Fruit fly (Drosophila melanogaster) whole organism, prepupa: ENCODE results near the gene CG32276.

Experiments used
- Blimp-1 ChIP-seq: fragments of 200-800 bp; sonication (Bioruptor generic); optimal IDR thresholded peaks from 3 replicates; lab custom pipeline; 2017; ENCODE audit warnings: missing biosample characterization, missing genetic modification characterization, mild to moderate bottlenecking, moderate library complexity, missing genetic modification reagents
- CG11294 ChIP-seq: fragments of 200-800 bp; sonication (Bioruptor generic); IDR thresholded peaks from 2 replicates; pipeline ENCODE4 v1.3.6; 2022; ENCODE audit warnings: missing biosample characterization, missing genetic modification characterization
- CG11762 ChIP-seq: fragments of 200-800 bp; sonication (Bioruptor generic); optimal IDR thresholded peaks from 3 replicates; lab custom pipeline; 2016; ENCODE audit warnings: missing biosample characterization, missing genetic modification characterization; ENCODE audit not compliant: insufficient read depth
- CG11902 ChIP-seq: fragments of 200-800 bp; sonication (Bioruptor generic); optimal IDR thresholded peaks from 3 replicates; lab custom pipeline; 2016; ENCODE audit warnings: missing biosample characterization, missing genetic modification characterization
- CG15336 ChIP-seq: fragments of 200-800 bp; sonication (Bioruptor generic); IDR thresholded peaks from 2 replicates; pipeline ENCODE4 v1.3.6; 2022; ENCODE audit warnings: missing biosample characterization, missing genetic modification characterization
- CG16779 ChIP-seq: fragments of 200-800 bp; sonication (Bioruptor generic); optimal IDR thresholded peaks from 3 replicates; lab custom pipeline; 2017; ENCODE audit warnings: missing biosample characterization, mild to moderate bottlenecking, missing genetic modification characterization
- CG32006 ChIP-seq: fragments of 200-800 bp; sonication (Bioruptor generic); optimal IDR thresholded peaks from 3 replicates; lab custom pipeline; 2017; ENCODE audit warnings: missing biosample characterization, mild to moderate bottlenecking, missing genetic modification characterization
- CG3919 ChIP-seq: fragments of 200-800 bp; sonication (Bioruptor generic); optimal IDR thresholded peaks from 3 replicates; lab custom pipeline; 2016; ENCODE audit warnings: missing biosample characterization, missing genetic modification characterization
- CG4318 ChIP-seq: fragments of 200-800 bp; sonication (Bioruptor generic); optimal IDR thresholded peaks from 3 replicates; lab custom pipeline; 2017; ENCODE audit warnings: missing biosample characterization, mild to moderate bottlenecking, missing genetic modification characterization
- CG6163 ChIP-seq: fragments of 200-800 bp; sonication (Bioruptor generic); IDR thresholded peaks from 3 replicates; pipeline ENCODE4 v1.3.6; 2022; ENCODE audit warnings: missing biosample characterization, missing genetic modification characterization
- CG6808 ChIP-seq: fragments of 200-800 bp; sonication (Bioruptor generic); optimal IDR thresholded peaks from 3 replicates; lab custom pipeline; 2017; ENCODE audit warnings: missing biosample characterization, missing genetic modification characterization, mild to moderate bottlenecking, moderate library complexity, missing genetic modification reagents
- CG6854 ChIP-seq: fragments of 200-800 bp; sonication (Bioruptor generic); optimal IDR thresholded peaks from 2 replicates; lab custom pipeline; 2017; ENCODE audit warnings: missing biosample characterization, mild to moderate bottlenecking, missing genetic modification characterization
- CG7368 ChIP-seq: fragments of 200-800 bp; sonication (Bioruptor generic); optimal IDR thresholded peaks from 3 replicates; lab custom pipeline; 2016; ENCODE audit warnings: missing biosample characterization, missing genetic modification characterization
- CG8119 ChIP-seq: fragments of 200-800 bp; sonication (Bioruptor generic); IDR thresholded peaks from 3 replicates; pipeline ENCODE4 v1.3.6; 2022; ENCODE audit warnings: missing biosample characterization, missing genetic modification characterization
- CG8319 ChIP-seq: fragments of 200-800 bp; sonication (Bioruptor generic); optimal IDR thresholded peaks from 3 replicates; lab custom pipeline; 2016; ENCODE audit warnings: missing biosample characterization, missing genetic modification characterization
- CG8632 ChIP-seq: fragments of 200-800 bp; sonication (Bioruptor generic); optimal IDR thresholded peaks from 3 replicates; lab custom pipeline; 2016; ENCODE audit warnings: missing biosample characterization, missing genetic modification characterization
- CG9139 ChIP-seq: fragments of 200-800 bp; sonication (Bioruptor generic); optimal IDR thresholded peaks from 3 replicates; lab custom pipeline; 2017; ENCODE audit warnings: missing biosample characterization, mild to moderate bottlenecking, missing genetic modification characterization
- Eip75B ChIP-seq: fragments of 200-800 bp; sonication (Bioruptor generic); optimal IDR thresholded peaks from 3 replicates; lab custom pipeline; 2016; ENCODE audit warnings: missing biosample characterization, missing genetic modification characterization
- Eip93F ChIP-seq: fragments of 200-800 bp; sonication (Bioruptor generic); optimal IDR thresholded peaks from 2 replicates; lab custom pipeline; 2016; ENCODE audit warnings: missing biosample characterization, mild to moderate bottlenecking, missing genetic modification characterization
- Ets21C ChIP-seq: fragments of 200-800 bp; sonication (Bioruptor generic); optimal IDR thresholded peaks from 3 replicates; lab custom pipeline; 2016; ENCODE audit warnings: missing biosample characterization, missing genetic modification characterization
- Gug ChIP-seq: fragments of 200-800 bp; sonication (Bioruptor generic); IDR thresholded peaks from 2 replicates; pipeline ENCODE4 v1.3.6; 2022; ENCODE audit warnings: missing biosample characterization, missing genetic modification characterization
- Hr38 ChIP-seq: sonication (Bioruptor generic); optimal IDR thresholded peaks from 2 replicates; lab custom pipeline; 2016; ENCODE audit warnings: missing biosample characterization, missing genetic modification characterization
- Hr39 ChIP-seq: fragments of 200-800 bp; sonication (Bioruptor generic); optimal IDR thresholded peaks from 2 replicates; lab custom pipeline; 2016; ENCODE audit warnings: missing biosample characterization, missing genetic modification characterization
- Hr4 ChIP-seq: fragments of 200-800 bp; sonication (Bioruptor generic); optimal IDR thresholded peaks from 3 replicates; lab custom pipeline; 2016; ENCODE audit warnings: missing biosample characterization, missing genetic modification characterization
- Lpt ChIP-seq: fragments of 200-800 bp; sonication (Bioruptor generic); optimal IDR thresholded peaks from 3 replicates; lab custom pipeline; 2016; ENCODE audit warnings: missing biosample characterization, missing genetic modification characterization
- OdsH ChIP-seq: fragments of 200-800 bp; sonication (Bioruptor generic); optimal IDR thresholded peaks from 3 replicates; lab custom pipeline; 2016; ENCODE audit warnings: missing biosample characterization, missing genetic modification characterization
- Smox ChIP-seq: fragments of 200-800 bp; sonication (Bioruptor generic); optimal IDR thresholded peaks from 3 replicates; lab custom pipeline; 2016; ENCODE audit warnings: missing biosample characterization, missing genetic modification characterization
- Sox102F ChIP-seq: fragments of 200-800 bp; sonication (Bioruptor generic); optimal IDR thresholded peaks from 2 replicates; lab custom pipeline; 2016; ENCODE audit warnings: missing biosample characterization, mild to moderate bottlenecking, missing genetic modification characterization
- Sox14 ChIP-seq: fragments of 200-800 bp; sonication (Bioruptor generic); optimal IDR thresholded peaks from 3 replicates; lab custom pipeline; 2016; ENCODE audit warnings: missing biosample characterization, missing genetic modification characterization
- Sox15 ChIP-seq: fragments of 200-800 bp; sonication (Bioruptor generic); optimal IDR thresholded peaks from 3 replicates; lab custom pipeline; 2016; ENCODE audit warnings: missing biosample characterization, missing genetic modification characterization
- acj6 ChIP-seq: fragments of 200-800 bp; sonication (Bioruptor generic); optimal IDR thresholded peaks from 3 replicates; lab custom pipeline; 2016; ENCODE audit warnings: missing biosample characterization, missing genetic modification characterization
- cyc ChIP-seq: fragments of 200-800 bp; sonication (Bioruptor generic); optimal IDR thresholded peaks from 3 replicates; lab custom pipeline; 2016; ENCODE audit warnings: missing biosample characterization, missing genetic modification characterization
- dac ChIP-seq: fragments of 200-800 bp; sonication (Bioruptor generic); optimal IDR thresholded peaks from 2 replicates; lab custom pipeline; 2017; ENCODE audit warnings: missing biosample characterization, mild to moderate bottlenecking, missing genetic modification characterization
- dsx ChIP-seq: fragments of 200-800 bp; optimal IDR thresholded peaks from 3 replicates; lab custom pipeline; 2019; ENCODE audit warnings: missing biosample characterization, mild to moderate bottlenecking, missing genetic modification characterization, moderate library complexity; ENCODE audit not compliant: poor library complexity, severe bottlenecking
- eg ChIP-seq: fragments of 200-800 bp; sonication (Bioruptor generic); IDR thresholded peaks from 3 replicates; pipeline ENCODE4 v1.3.6; 2022; ENCODE audit warnings: missing biosample characterization, missing genetic modification characterization
- esn ChIP-seq: fragments of 200-800 bp; sonication (Bioruptor generic); optimal IDR thresholded peaks from 2 replicates; lab custom pipeline; 2016; ENCODE audit warnings: missing biosample characterization, mild to moderate bottlenecking, missing genetic modification characterization, moderate library complexity
- fd59A ChIP-seq: fragments of 200-800 bp; sonication (Bioruptor generic); optimal IDR thresholded peaks from 2 replicates; lab custom pipeline; 2017; ENCODE audit warnings: missing biosample characterization, mild to moderate bottlenecking, missing genetic modification characterization, missing genetic modification reagents
- fkh ChIP-seq: fragments of 200-800 bp; sonication (Bioruptor generic); optimal IDR thresholded peaks from 3 replicates; lab custom pipeline; 2017; ENCODE audit warnings: missing biosample characterization, mild to moderate bottlenecking, missing genetic modification characterization, moderate library complexity
- net ChIP-seq: fragments of 200-800 bp; sonication (Bioruptor generic); optimal IDR thresholded peaks from 3 replicates; lab custom pipeline; 2016; ENCODE audit warnings: missing biosample characterization, missing genetic modification characterization
- ss ChIP-seq, 2 experiments: fragments of 200-800 bp; sonication (Bioruptor generic); optimal IDR thresholded peaks; 2 replicates in 1 of 2; 3 replicates in 1 of 2; lab custom pipeline; 2017 to 2018; ENCODE audit warnings: mild to moderate bottlenecking in 2 of 2, missing biosample characterization in 2 of 2, missing genetic modification characterization in 2 of 2, moderate library complexity in 1 of 2
- svp ChIP-seq: fragments of 200-800 bp; sonication (Bioruptor generic); peaks from one replicate; lab custom pipeline; 2016; ENCODE audit warnings: missing biosample characterization, missing genetic modification characterization
- topi ChIP-seq: fragments of 200-800 bp; sonication (Bioruptor generic); optimal IDR thresholded peaks from 3 replicates; lab custom pipeline; 2016; ENCODE audit warnings: missing biosample characterization, missing genetic modification characterization
- vri ChIP-seq: fragments of 200-800 bp; sonication (Bioruptor generic); optimal IDR thresholded peaks from 3 replicates; lab custom pipeline; 2016; ENCODE audit warnings: missing biosample characterization, mild to moderate bottlenecking, missing genetic modification characterization

Gene CG32276

DNA sequence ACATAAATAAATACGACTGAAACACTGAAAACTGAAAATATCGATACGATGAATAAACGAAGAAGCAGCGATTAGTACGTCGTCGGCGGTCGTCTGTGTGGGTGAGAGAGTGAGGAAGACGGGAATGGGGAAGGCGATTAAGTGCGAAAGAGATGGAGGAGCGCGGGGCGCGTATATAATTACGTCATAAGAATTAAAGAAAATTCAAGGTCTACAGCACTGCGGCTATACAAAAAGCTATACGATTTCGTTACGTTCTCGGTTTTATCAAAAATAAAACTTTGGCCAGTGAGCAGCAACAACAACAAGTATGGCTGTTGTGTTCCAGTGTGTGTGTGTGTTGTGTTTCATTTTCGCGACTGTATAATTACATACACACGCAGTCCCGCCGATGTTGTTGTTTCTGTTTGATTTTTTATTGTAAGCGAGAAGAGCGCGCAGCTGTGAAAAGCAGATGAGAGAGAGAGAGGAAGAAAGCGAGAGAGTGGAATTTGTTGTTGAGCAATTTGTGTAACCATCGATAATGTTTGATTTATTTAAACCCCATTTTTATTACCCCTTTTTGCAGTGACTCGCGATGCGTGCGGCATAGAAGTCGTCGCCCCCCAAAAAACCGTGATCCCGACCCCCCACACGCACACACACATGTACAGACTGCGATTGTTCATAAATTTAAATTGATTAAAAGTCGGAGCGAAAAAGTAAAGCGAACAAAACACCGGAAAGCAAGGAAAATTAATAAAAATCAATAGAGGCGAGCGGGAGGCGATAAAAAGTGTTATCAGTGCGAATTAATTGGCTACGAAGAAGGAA is 49.6 kb downstream of the CG32276 start:
- TF ChIP-seq vri (GFP tag; lab: Kevin White, UChicago) (peak; percentile 99), CG6163 (GFP tag; lab: Robert Waterston, UW) (peak; percentile 10; the same call in 1 of the 3 replicates), CG11762 (GFP tag; lab: Kevin White, UChicago) (no peak), CG15336 (GFP tag; lab: Robert Waterston, UW) (peak; percentile 50), CG6854 (GFP tag; lab: Kevin White, UChicago) (no peak), CG7368 (GFP tag; lab: Kevin White, UChicago) (no peak), fkh (GFP tag; lab: Kevin White, UChicago) (no peak), CG8632 (GFP tag; lab: Kevin White, UChicago) (no peak), eg (GFP tag; lab: Robert Waterston, UW) (no peak; the same call in 2 of the 3 replicates), fd59A (GFP tag; lab: Kevin White, UChicago) (no peak), CG11294 (GFP tag; lab: Robert Waterston, UW) (no peak), Gug (GFP tag; lab: Robert Waterston, UW) (no peak), CG16779 (tag; lab: Kevin White, UChicago) (peak; percentile 19), Sox15 (GFP tag; lab: Kevin White, UChicago) (no peak), CG32006 (no peak), svp (GFP tag; lab: Kevin White, UChicago) (peak; percentile 88), Eip75B (GFP tag; lab: Kevin White, UChicago) (no peak), CG8119 (GFP tag; lab: Robert Waterston, UW) (peak; percentile 41; the same call in 1 of the 3 replicates), ss (GFP tag; optimal IDR thresholded peaks at IDR 0.05; lab: Kevin White, UChicago) (peak in 1 of 2 experiments; percentile 27)
- TF ChIP-seq, all 60 proteins: peak for 7

dm6 chr3L:3148125-3149059 is 50.5 kb downstream of the CG32276 start, which contains the start of the genes Usp5 and BtbVII:
TSS of gene Usp5 (minus strand) at chr3L:3148358.
TSS of gene BtbVII (plus strand) at chr3L:3148646.
- TF ChIP-seq CG32006 (peak; percentile 29), OdsH (GFP tag; lab: Kevin White, UChicago) (no peak), Sox14 (GFP tag; lab: Kevin White, UChicago) (peak; percentile 60), CG4318 (GFP tag; lab: Kevin White, UChicago) (no peak), Eip75B (GFP tag; lab: Kevin White, UChicago) (peak; percentile 62), CG11902 (GFP tag; lab: Kevin White, UChicago) (no peak), CG6854 (GFP tag; lab: Kevin White, UChicago) (no peak), topi (GFP tag; lab: Kevin White, UChicago) (peak; percentile 49), CG3919 (GFP tag; lab: Kevin White, UChicago) (peak; percentile 43), CG7368 (GFP tag; lab: Kevin White, UChicago) (no peak), net (peak; percentile 51), CG16779 (tag; lab: Kevin White, UChicago) (peak; percentile 17), CG8319 (GFP tag; lab: Kevin White, UChicago) (no peak), esn (peak; percentile 72), cyc (GFP tag; lab: Kevin White, UChicago) (peak; percentile 31), Hr4 (no peak), Lpt (no peak), CG8119 (GFP tag; lab: Robert Waterston, UW) (peak; percentile 36; the same call in 1 of the 3 replicates), Ets21C (peak; percentile 60), acj6 (peak; percentile 70), CG6808 (GFP tag; lab: Kevin White, UChicago) (peak; percentile 55), Smox (no peak), fd59A (GFP tag; lab: Kevin White, UChicago) (peak; percentile 20), Eip93F (GFP tag; lab: Kevin White, UChicago) (no peak), dsx (peak; percentile 17), Hr39 (GFP tag; lab: Kevin White, UChicago) (no peak), CG9139 (GFP tag; lab: Kevin White, UChicago) (no peak), dac (GFP tag; lab: Kevin White, UChicago) (no peak), Blimp-1 (GFP tag; lab: Kevin White, UChicago) (no peak), Gug (GFP tag; lab: Robert Waterston, UW) (peak; percentile 53), Hr38 (GFP tag; lab: Kevin White, UChicago) (no peak), CG11294 (GFP tag; lab: Robert Waterston, UW) (no peak; the same call in 1 of the 2 replicates), Sox102F (GFP tag; lab: Kevin White, UChicago) (no peak), ss (GFP tag; optimal IDR thresholded peaks at IDR 0.05; lab: Kevin White, UChicago) (peak in 1 of 2 experiments; percentile 66), eg (GFP tag; lab: Robert Waterston, UW) (0 out of 3 replicates have a peak, but pooled peaks have one; percentile 10), CG15336 (GFP tag; lab: Robert Waterston, UW) (0 out of 2 replicates have a peak, but pooled peaks have one; percentile 14)
